Fruit fly (Drosophila melanogaster) whole organism, embryonic: ENCODE results near the gene CG3815.

Experiments
- CG10321 ChIP-seq: fragments of 200-800 bp; sonication (Bioruptor generic); IDR thresholded peaks from 2 replicates; pipeline ENCODE4 v1.3.6; 2022; ENCODE audit warnings: missing biosample characterization, missing genetic modification characterization
- CG10979 ChIP-seq: fragments of 200-800 bp; sonication (Bioruptor generic); optimal IDR thresholded peaks from 2 replicates; lab custom pipeline; 2018; ENCODE audit warnings: missing biosample characterization, mild to moderate bottlenecking, missing genetic modification characterization, moderate library complexity
- CG11085 ChIP-seq: fragments of 200-800 bp; sonication (Bioruptor generic); IDR thresholded peaks from 2 replicates; pipeline ENCODE4 v1.3.6; 2022; ENCODE audit warnings: missing biosample characterization, missing genetic modification characterization
- CG11560 ChIP-seq: fragments of 200-800 bp; sonication (Bioruptor generic); IDR thresholded peaks from 3 replicates; pipeline ENCODE4 v1.3.6; 2022; ENCODE audit warnings: missing biosample characterization, missing genetic modification characterization
- CG11696 ChIP-seq: fragments of 200-800 bp; sonication (Bioruptor generic); IDR thresholded peaks from 2 replicates; pipeline ENCODE4 v1.3.6; 2022; ENCODE audit warnings: missing biosample characterization, missing genetic modification characterization
- CG11723 ChIP-seq: fragments of 200-800 bp; sonication (Bioruptor generic); optimal IDR thresholded peaks from 2 replicates; lab custom pipeline; 2017; ENCODE audit warnings: missing biosample characterization, mild to moderate bottlenecking, missing genetic modification characterization
- CG12299 ChIP-seq: fragments of 200-800 bp; sonication (Bioruptor generic); optimal IDR thresholded peaks from 2 replicates; lab custom pipeline; 2018; ENCODE audit warnings: missing biosample characterization, mild to moderate bottlenecking, missing genetic modification characterization
- CG12769 ChIP-seq: fragments of 200-800 bp; sonication (Bioruptor generic); optimal IDR thresholded peaks from 2 replicates; lab custom pipeline; 2019; ENCODE audit warnings: missing biosample characterization, mild to moderate bottlenecking, missing genetic modification characterization, moderate library complexity
- CG15011 ChIP-seq: fragments of 200-800 bp; sonication (Bioruptor generic); optimal IDR thresholded peaks from 3 replicates; lab custom pipeline; 2018; ENCODE audit warnings: missing biosample characterization, mild to moderate bottlenecking, missing genetic modification characterization
- CG16813 ChIP-seq: fragments of 200-800 bp; sonication (Bioruptor generic); IDR thresholded peaks from 3 replicates; pipeline ENCODE4 v1.3.6; 2022; ENCODE audit warnings: missing biosample characterization, missing genetic modification characterization; ENCODE audit not compliant: partially characterized antibody
- CG17359 ChIP-seq: fragments of 200-800 bp; sonication (Bioruptor generic); optimal IDR thresholded peaks from 3 replicates; lab custom pipeline; 2018; ENCODE audit warnings: missing biosample characterization, mild to moderate bottlenecking, missing genetic modification characterization, moderate library complexity
- CG17361 ChIP-seq: fragments of 200-800 bp; sonication (Bioruptor generic); IDR thresholded peaks from 3 replicates; pipeline ENCODE4 v1.3.6; 2022; ENCODE audit warnings: missing biosample characterization, missing genetic modification characterization
- CG31224 ChIP-seq: fragments of 200-800 bp; sonication (Bioruptor generic); IDR thresholded peaks from 2 replicates; pipeline ENCODE4 v1.3.6; 2022; ENCODE audit warnings: missing biosample characterization, missing genetic modification characterization
- CG33557 ChIP-seq: fragments of 200-800 bp; sonication (Bioruptor generic); optimal IDR thresholded peaks from 2 replicates; lab custom pipeline; 2019; ENCODE audit warnings: missing biosample characterization, mild to moderate bottlenecking, missing genetic modification characterization, moderate library complexity
- CG4328 ChIP-seq: fragments of 200-800 bp; sonication (Bioruptor generic); optimal IDR thresholded peaks from 3 replicates; lab custom pipeline; 2017; ENCODE audit warnings: missing biosample characterization, missing genetic modification reagents, missing genetic modification characterization
- CG4854 ChIP-seq: fragments of 200-800 bp; sonication (Bioruptor generic); optimal IDR thresholded peaks from 2 replicates; lab custom pipeline; 2016; ENCODE audit warnings: missing biosample characterization, missing genetic modification characterization, inconsistent platforms
- CG8388 ChIP-seq: fragments of 200-800 bp; sonication (Bioruptor generic); optimal IDR thresholded peaks from 2 replicates; lab custom pipeline; 2019; ENCODE audit warnings: missing biosample characterization, mild to moderate bottlenecking, missing genetic modification characterization, moderate library complexity
- CG9215 ChIP-seq: fragments of 200-800 bp; sonication (Bioruptor generic); IDR thresholded peaks from 2 replicates; pipeline ENCODE4 v1.3.6; 2022; ENCODE audit warnings: missing biosample characterization, missing genetic modification characterization
- Doc2 ChIP-seq: fragments of 200-800 bp; sonication (Bioruptor generic); IDR thresholded peaks from 2 replicates; pipeline ENCODE4 v1.3.6; 2022; ENCODE audit warnings: missing biosample characterization, missing genetic modification characterization
- Fer1 ChIP-seq: fragments of 200-800 bp; sonication (Bioruptor generic); optimal IDR thresholded peaks from 2 replicates; lab custom pipeline; 2017; ENCODE audit warnings: missing biosample characterization, mild to moderate bottlenecking, missing genetic modification characterization
- HLH54F ChIP-seq: fragments of 200-800 bp; sonication (Bioruptor generic); optimal IDR thresholded peaks from 3 replicates; lab custom pipeline; 2016; ENCODE audit warnings: missing biosample characterization, missing genetic modification characterization
- HLHmδ ChIP-seq: fragments of 200-800 bp; sonication (Bioruptor generic); optimal IDR thresholded peaks from 2 replicates; lab custom pipeline; 2018; ENCODE audit warnings: missing biosample characterization, mild to moderate bottlenecking, missing genetic modification characterization, moderate library complexity
- Hmx ChIP-seq: fragments of 200-800 bp; sonication (Bioruptor generic); optimal IDR thresholded peaks from 2 replicates; lab custom pipeline; 2016; ENCODE audit warnings: missing biosample characterization, missing genetic modification characterization
- Hr39 ChIP-seq: fragments of >200 bp; optimal IDR thresholded peaks from 2 replicates; lab custom pipeline; 2017
- Mrtf ChIP-seq: fragments of 200-800 bp; sonication (Bioruptor generic); IDR thresholded peaks from 3 replicates; pipeline ENCODE4 v1.3.6; 2022; ENCODE audit warnings: missing biosample characterization, missing genetic modification characterization
- NC2α ChIP-seq: fragments of 200-800 bp; sonication (Bioruptor generic); optimal IDR thresholded peaks from 2 replicates; lab custom pipeline; 2016; ENCODE audit warnings: missing biosample characterization, missing genetic modification characterization
- Oaz ChIP-seq: fragments of 200-800 bp; sonication (Bioruptor generic); IDR thresholded peaks from 2 replicates; pipeline ENCODE4 v1.3.6; 2022; ENCODE audit warnings: missing biosample characterization, missing genetic modification characterization
- PHDP ChIP-seq: fragments of 200-800 bp; sonication (Bioruptor generic); optimal IDR thresholded peaks from 3 replicates; lab custom pipeline; 2018; ENCODE audit warnings: missing biosample characterization, mild to moderate bottlenecking, missing genetic modification characterization, moderate library complexity
- Ptx1 ChIP-seq: fragments of 200-800 bp; sonication (Bioruptor generic); IDR thresholded peaks from 2 replicates; pipeline ENCODE4 v1.3.6; 2022; ENCODE audit warnings: missing biosample characterization, missing genetic modification characterization
- Tbp ChIP-seq: fragments of >200 bp; optimal IDR thresholded peaks from 2 replicates; lab custom pipeline; 2018; ENCODE audit warnings: missing biosample characterization, missing genetic modification characterization
- ash1 ChIP-seq: fragments of 200-800 bp; sonication (Bioruptor generic); optimal IDR thresholded peaks from 2 replicates; lab custom pipeline; 2018; ENCODE audit warnings: missing biosample characterization, mild to moderate bottlenecking, missing genetic modification characterization
- bbx ChIP-seq: fragments of 200-800 bp; sonication (Bioruptor generic); IDR thresholded peaks from 2 replicates; pipeline ENCODE4 v1.3.6; 2022; ENCODE audit warnings: missing biosample characterization, missing genetic modification characterization; ENCODE audit not compliant: partially characterized antibody
- croc ChIP-seq: fragments of 200-800 bp; sonication (Bioruptor generic); conservative IDR thresholded peaks from 3 replicates; pipeline ENCODE4 v1.3.6; 2022; ENCODE audit warnings: missing biosample characterization, missing genetic modification characterization
- crp ChIP-seq, 2 experiments: fragments of 200-800 bp; sonication (Bioruptor generic); optimal IDR thresholded peaks; 2 replicates in 1 of 2; 3 replicates in 1 of 2; lab custom pipeline; 2017; ENCODE audit warnings: missing biosample characterization in 2 of 2, missing genetic modification characterization in 2 of 2, mild to moderate bottlenecking in 1 of 2, moderate library complexity in 1 of 2
- en ChIP-seq: fragments of 200-800 bp; sonication (Bioruptor generic); optimal IDR thresholded peaks from 2 replicates; lab custom pipeline; 2016; ENCODE audit warnings: missing biosample characterization, missing genetic modification characterization
- gcm2 ChIP-seq: fragments of 200-800 bp; sonication (Bioruptor generic); optimal IDR thresholded peaks from 2 replicates; lab custom pipeline; 2016; ENCODE audit warnings: missing biosample characterization, missing genetic modification characterization
- jumu ChIP-seq: fragments of 200-800 bp; sonication (Bioruptor generic); optimal IDR thresholded peaks from 3 replicates; lab custom pipeline; 2016; ENCODE audit warnings: missing biosample characterization, missing genetic modification characterization
- knrl ChIP-seq: fragments of 200-800 bp; sonication (Bioruptor generic); IDR thresholded peaks from 3 replicates; pipeline ENCODE4 v1.3.6; 2022; ENCODE audit warnings: missing biosample characterization, missing genetic modification characterization; ENCODE audit not compliant: partially characterized antibody
- pan ChIP-seq, 4 experiments: fragments of >200 bp in 3 of 4; fragments of 200-800 bp in 1 of 4; sonication (Bioruptor generic) in 1 of 4; optimal IDR thresholded peaks in 3 of 4; IDR thresholded peaks in 1 of 4; 2 replicates each; pipeline versions ENCODE4 v1.3.6 to Lab custom; 2017 to 2022; ENCODE audit warnings: missing biosample characterization in 2 of 4, missing genetic modification characterization in 2 of 4, mixed read lengths in 1 of 4
- pita ChIP-seq: fragments of 200-800 bp; sonication (Bioruptor generic); optimal IDR thresholded peaks from 2 replicates; lab custom pipeline; 2017; ENCODE audit warnings: missing biosample characterization, mild to moderate bottlenecking, missing genetic modification characterization
- pnt ChIP-seq: fragments of 200-800 bp; sonication (Bioruptor generic); optimal IDR thresholded peaks from 3 replicates; lab custom pipeline; 2016; ENCODE audit warnings: missing biosample characterization, missing genetic modification characterization
- pzg ChIP-seq: fragments of 200-800 bp; sonication (Bioruptor generic); optimal IDR thresholded peaks from 3 replicates; lab custom pipeline; 2018; ENCODE audit warnings: missing biosample characterization, mild to moderate bottlenecking, missing genetic modification characterization, moderate library complexity
- sd ChIP-seq: fragments of 200-800 bp; sonication (Bioruptor generic); optimal IDR thresholded peaks from 3 replicates; lab custom pipeline; 2018; ENCODE audit warnings: missing biosample characterization, mild to moderate bottlenecking, missing genetic modification characterization, moderate library complexity
- sisA ChIP-seq: fragments of 200-800 bp; sonication (Bioruptor generic); IDR thresholded peaks from 2 replicates; pipeline ENCODE4 v1.3.6; 2022; ENCODE audit warnings: missing biosample characterization, missing genetic modification characterization
- so ChIP-seq: fragments of 200-800 bp; sonication (Bioruptor generic); IDR thresholded peaks from 3 replicates; pipeline ENCODE4 v1.3.6; 2022; ENCODE audit warnings: missing biosample characterization, missing genetic modification characterization
- stc ChIP-seq: fragments of 200-800 bp; sonication (Bioruptor generic); IDR thresholded peaks from 2 replicates; pipeline ENCODE4 v1.3.6; 2022; ENCODE audit warnings: missing biosample characterization, missing genetic modification characterization
- tio ChIP-seq: fragments of 200-800 bp; sonication (Bioruptor generic); optimal IDR thresholded peaks from 2 replicates; lab custom pipeline; 2017; ENCODE audit warnings: missing biosample characterization, missing genetic modification characterization, inconsistent platforms
- tx ChIP-seq: fragments of 200-800 bp; sonication (Bioruptor generic); optimal IDR thresholded peaks from 2 replicates; lab custom pipeline; 2016; ENCODE audit warnings: missing biosample characterization, missing genetic modification characterization
- unpg ChIP-seq: fragments of 200-800 bp; sonication (Bioruptor generic); optimal IDR thresholded peaks from 3 replicates; lab custom pipeline; 2018; ENCODE audit warnings: missing biosample characterization, mild to moderate bottlenecking, missing genetic modification characterization, moderate library complexity
- vvl ChIP-seq: fragments of 200-800 bp; sonication (Bioruptor generic); IDR thresholded peaks from 2 replicates; pipeline ENCODE4 v1.3.6; 2022; ENCODE audit warnings: missing biosample characterization, missing genetic modification characterization

Gene CG3815

DNA sequence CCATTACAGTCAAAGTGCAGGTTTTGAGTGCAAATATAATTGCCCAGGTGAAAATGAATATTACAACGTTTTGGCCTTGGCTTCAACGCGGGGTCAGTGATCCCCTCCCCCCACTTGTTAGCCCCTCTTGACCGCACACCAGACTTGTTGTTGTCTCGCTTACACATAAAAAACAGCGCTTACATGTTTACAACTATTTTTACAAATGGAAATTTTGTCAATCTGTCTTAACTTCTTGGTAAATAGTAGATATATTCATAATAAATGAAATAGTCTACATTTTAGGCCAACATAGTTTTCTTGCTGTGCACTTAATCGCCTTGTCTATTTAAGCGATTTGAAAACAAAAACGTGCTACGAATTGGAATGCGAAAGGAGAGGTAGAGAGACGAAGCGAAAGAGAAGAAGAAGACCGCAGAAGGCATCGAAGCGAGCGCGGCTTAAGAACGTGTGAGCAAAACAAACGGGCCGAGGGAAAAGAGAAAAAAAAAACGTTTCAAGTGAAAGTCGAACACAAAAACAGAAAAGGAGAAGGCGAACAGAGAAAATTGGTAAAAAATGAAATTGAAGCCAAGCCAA, 44.9 kb downstream of the CG3815 start (continued):
- TF ChIP-seq CG8388: peak; percentile 48
- 0 out of 2 replicates have a peak, but pooled peaks have one; percentile 29 for TF ChIP-seq CG11696
- peak; percentile 20 for TF ChIP-seq Hmx (GFP tag; lab: Kevin White, UChicago)
- TF ChIP-seq Hr39 (lab: Kevin White, UChicago): no peak
- TF ChIP-seq CG4328 (GFP tag; lab: Kevin White, UChicago): no peak
- peak; percentile 47 for TF ChIP-seq sisA
- no peak for TF ChIP-seq CG33557
- TF ChIP-seq NC2α: no peak
- no peak for TF ChIP-seq tx
- TF ChIP-seq HLH54F (GFP tag; lab: Kevin White, UChicago): peak; percentile 47
- TF ChIP-seq CG15011 (GFP tag; lab: Kevin White, UChicago): no peak
- no peak for TF ChIP-seq crp (GFP tag; optimal IDR thresholded peaks at IDR 0.05; lab: Kevin White, UChicago)
- no peak for TF ChIP-seq Doc2 (GFP tag; lab: Robert Waterston, UW)
- peak; percentile 64; the same call in 1 of the 3 replicates for TF ChIP-seq so (GFP tag; lab: Robert Waterston, UW)
- peak; percentile 64 for TF ChIP-seq Ptx1 (GFP tag; lab: Robert Waterston, UW)
- peak; percentile 50 for TF ChIP-seq CG10979
- peak; percentile 81 for TF ChIP-seq vvl
- no peak for TF ChIP-seq HLHmδ (GFP tag; lab: Kevin White, UChicago)
- TF ChIP-seq pita (GFP tag; lab: Kevin White, UChicago): no peak
- peak; percentile 29 for TF ChIP-seq Fer1 (GFP tag; lab: Kevin White, UChicago)
- no peak for TF ChIP-seq CG17361
- TF ChIP-seq CG4854 (GFP tag; lab: Kevin White, UChicago): peak; percentile 18
- peak; percentile 50 for TF ChIP-seq PHDP (tag; lab: Kevin White, UChicago)
- TF ChIP-seq CG17359 (tag; lab: Kevin White, UChicago): peak; percentile 78
- no peak for TF ChIP-seq ash1 (GFP tag; lab: Kevin White, UChicago)
- no peak for TF ChIP-seq CG11560
- peak; percentile 61 for TF ChIP-seq stc (GFP tag; lab: Robert Waterston, UW)
- no peak for TF ChIP-seq CG11723 (GFP tag; lab: Kevin White, UChicago)
- no peak for TF ChIP-seq pan (optimal IDR thresholded peaks at IDR 0.05; lab: Kevin White, UChicago)
- peak in 1 of 2 experiments; percentile 65 for TF ChIP-seq pan (GFP tag; optimal IDR thresholded peaks at IDR 0.05 in 1 of 2, IDR thresholded peaks at IDR 0.05 in 1 of 2)
- TF ChIP-seq CG11085 (GFP tag; lab: Robert Waterston, UW): peak; percentile 28; the same call in 1 of the 2 replicates
- TF ChIP-seq en (GFP tag; lab: Kevin White, UChicago): no peak
- no peak for TF ChIP-seq Tbp
- peak; percentile 46 for TF ChIP-seq CG9215 (GFP tag; lab: Robert Waterston, UW)
- no peak for TF ChIP-seq pzg (GFP tag; lab: Kevin White, UChicago)
- TF ChIP-seq CG16813 (GFP tag; lab: Robert Waterston, UW): no peak
- no peak for TF ChIP-seq CG10321 (GFP tag; lab: Robert Waterston, UW)
- peak; percentile 62 for TF ChIP-seq unpg (GFP tag; lab: Kevin White, UChicago)
- TF ChIP-seq CG12299 (tag; lab: Kevin White, UChicago): peak; percentile 23
- TF ChIP-seq croc (GFP tag; lab: Robert Waterston, UW): peak; percentile 28; the same call in 2 of the 3 replicates
- peak; percentile 5 for TF ChIP-seq tio
- no peak for TF ChIP-seq jumu (GFP tag; lab: Kevin White, UChicago)
- TF ChIP-seq bbx (GFP tag; lab: Robert Waterston, UW): no peak
- no peak; the same call in 1 of the 2 replicates for TF ChIP-seq CG31224 (GFP tag; lab: Robert Waterston, UW)
- TF ChIP-seq Oaz (GFP tag; lab: Robert Waterston, UW): no peak
- TF ChIP-seq knrl (GFP tag; lab: Robert Waterston, UW): no peak
- TF ChIP-seq gcm2: no peak
- TF ChIP-seq Mrtf (GFP tag; lab: Robert Waterston, UW): 0 out of 3 replicates have a peak, but pooled peaks have one; percentile 6
- peak; percentile 89 for TF ChIP-seq sd (tag; lab: Kevin White, UChicago)
- peak; percentile 68 for TF ChIP-seq CG12769 (tag; lab: Kevin White, UChicago)
- TF ChIP-seq pnt (GFP tag; lab: Kevin White, UChicago): peak; percentile 34
